Worm (Caenorhabditis elegans) whole organism, late embryonic: ENCODE measurements around the gene F34D10.8.

Source experiments
- K09A11.1 ChIP-seq: sonication (generic microtip); optimal IDR thresholded peaks from 2 replicates; lab custom pipeline; 2017; ENCODE audit warnings: antibody characterized with exemption, mild to moderate bottlenecking, missing genetic modification characterization, missing compliant biosample characterization; ENCODE audit not compliant: insufficient read depth
- Y22D7AL.16 ChIP-seq: sonication (generic microtip); optimal IDR thresholded peaks from 2 replicates; lab custom pipeline; 2016; ENCODE audit warnings: missing genetic modification characterization, missing compliant biosample characterization
- ahr-1 ChIP-seq: sonication (generic microtip); optimal IDR thresholded peaks from 2 replicates; lab custom pipeline; 2016; ENCODE audit warnings: missing genetic modification characterization, missing compliant biosample characterization
- ceh-19 ChIP-seq: fragments of 200-800 bp; sonication (Bioruptor generic); optimal IDR thresholded peaks from 2 replicates; lab custom pipeline; 2018; ENCODE audit warnings: mild to moderate bottlenecking, missing genetic modification characterization, missing compliant biosample characterization
- ceh-22 ChIP-seq: sonication (generic microtip); optimal IDR thresholded peaks from 2 replicates; lab custom pipeline; 2017; ENCODE audit warnings: missing biosample characterization, missing genetic modification characterization
- ceh-31 ChIP-seq: sonication (generic microtip); optimal IDR thresholded peaks from 2 replicates; lab custom pipeline; 2016; ENCODE audit warnings: missing genetic modification characterization, missing compliant biosample characterization
- ceh-45 ChIP-seq: fragments of 200-800 bp; sonication (Bioruptor generic); IDR thresholded peaks from 2 replicates; pipeline ENCODE4 v1.3.6; 2022; ENCODE audit warnings: missing genetic modification reagents, missing genetic modification characterization, missing compliant biosample characterization
- ceh-6 ChIP-seq: fragments of 200-800 bp; sonication (Bioruptor generic); optimal IDR thresholded peaks from 2 replicates; lab custom pipeline; 2018; ENCODE audit warnings: mild to moderate bottlenecking, missing genetic modification characterization, missing compliant biosample characterization
- ceh-9 ChIP-seq: sonication (generic microtip); optimal IDR thresholded peaks from 2 replicates; lab custom pipeline; 2016; ENCODE audit warnings: mild to moderate bottlenecking, missing genetic modification characterization, inconsistent platforms, missing compliant biosample characterization
- che-1 ChIP-seq: sonication (generic microtip); optimal IDR thresholded peaks from 2 replicates; lab custom pipeline; 2016; ENCODE audit warnings: mild to moderate bottlenecking, missing genetic modification characterization, missing compliant biosample characterization
- dmd-4 ChIP-seq: sonication (generic microtip); optimal IDR thresholded peaks from 2 replicates; lab custom pipeline; 2016; ENCODE audit warnings: borderline replicate concordance, missing genetic modification characterization, missing compliant biosample characterization
- elt-2 ChIP-seq: sonication (generic microtip); optimal IDR thresholded peaks from 2 replicates; lab custom pipeline; 2016; ENCODE audit warnings: missing genetic modification reagents, missing genetic modification characterization, missing compliant biosample characterization
- elt-4 ChIP-seq: sonication (generic microtip); optimal IDR thresholded peaks from 2 replicates; lab custom pipeline; 2016; ENCODE audit warnings: missing genetic modification characterization, missing compliant biosample characterization
- ets-4 ChIP-seq: sonication (generic microtip); optimal IDR thresholded peaks from 2 replicates; lab custom pipeline; 2016; ENCODE audit warnings: missing genetic modification characterization, missing compliant biosample characterization
- fax-1 ChIP-seq: sonication (generic microtip); optimal IDR thresholded peaks from 2 replicates; lab custom pipeline; 2016; ENCODE audit warnings: missing genotype, missing genetic modification characterization, missing compliant biosample characterization
- fkh-10 ChIP-seq: fragments of 150-350 bp; optimal IDR thresholded peaks from 2 replicates; lab custom pipeline; 2014; ENCODE audit warnings: missing biosample characterization, missing genetic modification reagents, missing genetic modification characterization
- gmeb-2 ChIP-seq: sonication (generic microtip); optimal IDR thresholded peaks from 2 replicates; lab custom pipeline; 2016; ENCODE audit warnings: missing genetic modification characterization, inconsistent platforms, missing compliant biosample characterization
- hlh-15 ChIP-seq: sonication (generic microtip); optimal IDR thresholded peaks from 2 replicates; lab custom pipeline; 2016; ENCODE audit warnings: missing genetic modification characterization, missing compliant biosample characterization
- hlh-30 ChIP-seq: sonication (generic microtip); optimal IDR thresholded peaks from 2 replicates; lab custom pipeline; 2017; ENCODE audit warnings: antibody characterized with exemption, missing genetic modification characterization, missing compliant biosample characterization; ENCODE audit not compliant: insufficient read depth
- hlh-6 ChIP-seq: sonication (generic microtip); optimal IDR thresholded peaks from 2 replicates; lab custom pipeline; 2016; ENCODE audit warnings: missing genotype, missing genetic modification characterization, missing compliant biosample characterization
- hlh-8 ChIP-seq: sonication (generic microtip); optimal IDR thresholded peaks from 2 replicates; lab custom pipeline; 2016; ENCODE audit warnings: missing genotype, missing genetic modification characterization, missing compliant biosample characterization
- lim-6 ChIP-seq: sonication (generic microtip); optimal IDR thresholded peaks from 2 replicates; lab custom pipeline; 2016; ENCODE audit warnings: missing genetic modification characterization, missing compliant biosample characterization
- lin-11 ChIP-seq: fragments of 200-800 bp; sonication (Bioruptor generic); optimal IDR thresholded peaks from 2 replicates; lab custom pipeline; 2018; ENCODE audit warnings: mild to moderate bottlenecking, missing genetic modification characterization, missing compliant biosample characterization
- madf-2 ChIP-seq: sonication (generic microtip); optimal IDR thresholded peaks from 2 replicates; lab custom pipeline; 2017; ENCODE audit warnings: missing genetic modification characterization, missing compliant biosample characterization
- mec-3 ChIP-seq: sonication (generic microtip); optimal IDR thresholded peaks from 2 replicates; lab custom pipeline; 2016; ENCODE audit warnings: borderline replicate concordance, missing genetic modification characterization, missing compliant biosample characterization
- nfya-1 ChIP-seq: sonication (generic microtip); optimal IDR thresholded peaks from 2 replicates; lab custom pipeline; 2017; ENCODE audit warnings: missing genetic modification characterization, mild to moderate bottlenecking, missing compliant biosample characterization, antibody characterized with exemption, moderate library complexity
- nhr-11 ChIP-seq: fragments of 150-350 bp; optimal IDR thresholded peaks from 2 replicates; lab custom pipeline; 2014; ENCODE audit warnings: missing biosample characterization, missing genetic modification characterization
- nhr-232 ChIP-seq: sonication (generic microtip); optimal IDR thresholded peaks from 2 replicates; lab custom pipeline; 2016; ENCODE audit warnings: missing genetic modification characterization, missing compliant biosample characterization
- npax-4 ChIP-seq: sonication (generic microtip); optimal IDR thresholded peaks from 2 replicates; lab custom pipeline; 2016; ENCODE audit warnings: missing genetic modification characterization, missing compliant biosample characterization
- odd-2 ChIP-seq: sonication (generic microtip); optimal IDR thresholded peaks from 2 replicates; lab custom pipeline; 2017; ENCODE audit warnings: antibody characterized with exemption, mild to moderate bottlenecking, missing genetic modification characterization, missing compliant biosample characterization
- pat-9 ChIP-seq: fragments of 200-800 bp; sonication (Bioruptor generic); optimal IDR thresholded peaks from 2 replicates; lab custom pipeline; 2018; ENCODE audit warnings: mild to moderate bottlenecking, missing genetic modification characterization, moderate library complexity, missing compliant biosample characterization
- pqm-1 ChIP-seq: sonication (generic microtip); optimal IDR thresholded peaks from 2 replicates; lab custom pipeline; 2016; ENCODE audit warnings: missing genetic modification characterization, missing compliant biosample characterization
- pros-1 ChIP-seq: fragments of 150-350 bp; optimal IDR thresholded peaks from 2 replicates; lab custom pipeline; 2014; ENCODE audit warnings: missing biosample characterization, missing genetic modification reagents, missing genetic modification characterization
- rnt-1 ChIP-seq: sonication (generic microtip); optimal IDR thresholded peaks from 2 replicates; lab custom pipeline; 2016; ENCODE audit warnings: missing genetic modification characterization, missing compliant biosample characterization
- sdc-2 ChIP-seq: sonication (generic microtip); optimal IDR thresholded peaks from 2 replicates; lab custom pipeline; 2016; ENCODE audit warnings: missing genotype, missing genetic modification characterization, missing compliant biosample characterization
- sox-2 ChIP-seq: fragments of 200-800 bp; sonication (Bioruptor generic); IDR thresholded peaks from 2 replicates; pipeline ENCODE4 v1.3.6; 2022; ENCODE audit warnings: missing genetic modification reagents, missing genetic modification characterization, missing compliant biosample characterization
- sox-4 ChIP-seq: sonication (generic microtip); optimal IDR thresholded peaks from 2 replicates; lab custom pipeline; 2017; ENCODE audit warnings: mild to moderate bottlenecking, missing genetic modification characterization, inconsistent platforms, missing compliant biosample characterization
- syd-9 ChIP-seq: sonication (generic microtip); optimal IDR thresholded peaks from 2 replicates; lab custom pipeline; 2016; ENCODE audit warnings: mild to moderate bottlenecking, missing genetic modification characterization, moderate library complexity, missing compliant biosample characterization
- tbx-2 ChIP-seq: sonication (generic microtip); optimal IDR thresholded peaks from 2 replicates; lab custom pipeline; 2016; ENCODE audit warnings: missing genetic modification characterization, missing compliant biosample characterization
- ttx-3 ChIP-seq: sonication (generic microtip); optimal IDR thresholded peaks from 2 replicates; lab custom pipeline; 2016; ENCODE audit warnings: missing genetic modification reagents, missing genetic modification characterization, missing compliant biosample characterization
- unc-42 ChIP-seq: sonication (generic microtip); optimal IDR thresholded peaks from 2 replicates; lab custom pipeline; 2016; ENCODE audit warnings: missing genotype, missing genetic modification characterization, missing compliant biosample characterization
- unc-55 ChIP-seq: sonication (generic microtip); optimal IDR thresholded peaks from 2 replicates; lab custom pipeline; 2017; ENCODE audit warnings: missing biosample characterization, missing genetic modification reagents, missing genetic modification characterization
- unc-86 ChIP-seq: sonication (generic microtip); optimal IDR thresholded peaks from 2 replicates; lab custom pipeline; 2016; ENCODE audit warnings: missing genetic modification characterization, missing compliant biosample characterization
- ztf-16 ChIP-seq: sonication (generic microtip); optimal IDR thresholded peaks from 2 replicates; lab custom pipeline; 2017; ENCODE audit warnings: missing genetic modification characterization, missing compliant biosample characterization

The F34D10.8 gene

ce11 chrIII:3738331-3738730, 7.8 kb downstream of the F34D10.8 start:
- TF ChIP-seq ceh-45 (no peak), fkh-10 (GFP tag; lab: Kevin White, UChicago) (no peak), ceh-22 (no peak), hlh-8 (tag; lab: Kevin White, UChicago) (no peak), elt-4 (tag; lab: Kevin White, UChicago) (no peak), ceh-9 (tag; lab: Kevin White, UChicago) (no peak), ztf-16 (no peak), che-1 (no peak), dmd-4 (no peak), sox-4 (tag; lab: Kevin White, UChicago) (no peak), tbx-2 (tag; lab: Kevin White, UChicago) (no peak), lim-6 (no peak), elt-2 (no peak), nfya-1 (tag; lab: Kevin White, UChicago) (no peak), ets-4 (tag; lab: Kevin White, UChicago) (no peak), syd-9 (no peak), nhr-232 (no peak), unc-86 (no peak), hlh-6 (tag; lab: Kevin White, UChicago) (no peak)

ce11 chrIII:3742090-3742489, 11.5 kb downstream of the F34D10.8 start:
- no peak for TF ChIP-seq K09A11.1 (tag; lab: Kevin White, UChicago)
- no peak for TF ChIP-seq elt-4 (tag; lab: Kevin White, UChicago)
- no peak for TF ChIP-seq mec-3 (tag; lab: Kevin White, UChicago)
- no peak for TF ChIP-seq odd-2 (tag; lab: Kevin White, UChicago)
- no peak for TF ChIP-seq fax-1 (tag; lab: Kevin White, UChicago)
- TF ChIP-seq Y22D7AL.16 (tag; lab: Kevin White, UChicago) = no peak
- no peak for TF ChIP-seq ceh-31 (tag; lab: Kevin White, UChicago)
- no peak for TF ChIP-seq ztf-16
- TF ChIP-seq hlh-30 (tag; lab: Kevin White, UChicago) = no peak
- no peak for TF ChIP-seq sdc-2
- TF ChIP-seq nhr-11 (tag; lab: Kevin White, UChicago) = no peak
- no peak for TF ChIP-seq ceh-45
- no peak for TF ChIP-seq sox-4 (tag; lab: Kevin White, UChicago)
- no peak for TF ChIP-seq ceh-19 (GFP tag; lab: Kevin White, UChicago)
- no peak for TF ChIP-seq fkh-10 (GFP tag; lab: Kevin White, UChicago)
- TF ChIP-seq ceh-6 = no peak
- no peak for TF ChIP-seq pat-9 (tag; lab: Kevin White, UChicago)

- TF ChIP-seq ceh-9 (tag; lab: Kevin White, UChicago) (no peak), unc-42 (tag; lab: Kevin White, UChicago) (no peak), elt-2 (peak; percentile 91)
Observed at ce11 chrIII:3743367-3743766, 12.8 kb downstream of the F34D10.8 start.

- TF ChIP-seq pros-1 (tag; lab: Kevin White, UChicago) (no peak), fax-1 (tag; lab: Kevin White, UChicago) (no peak), hlh-15 (tag; lab: Kevin White, UChicago) (no peak), ets-4 (tag; lab: Kevin White, UChicago) (no peak), lin-11 (no peak), gmeb-2 (no peak), hlh-6 (tag; lab: Kevin White, UChicago) (no peak), odd-2 (tag; lab: Kevin White, UChicago) (no peak), mec-3 (tag; lab: Kevin White, UChicago) (no peak), sox-2 (GFP tag; lab: Robert Waterston, UW) (no peak), madf-2 (tag; lab: Kevin White, UChicago) (no peak), ahr-1 (tag; lab: Kevin White, UChicago) (no peak), ttx-3 (tag; lab: Kevin White, UChicago) (no peak), pqm-1 (tag; lab: Kevin White, UChicago) (no peak), unc-55 (GFP tag; lab: Kevin White, UChicago) (no peak), sdc-2 (no peak), npax-4 (tag; lab: Kevin White, UChicago) (no peak), ceh-22 (no peak), rnt-1 (no peak)
Observed at ce11 chrIII:3745138-3745537, 14.6 kb downstream of the F34D10.8 start, which contains the start of gene lin-48. Gene lin-48, plus strand, starts transcription at chrIII:3745438.
